Worm (Caenorhabditis elegans): Measurements from ENCODE around the gene cul-1.

- TF ChIP-seq nhr-237 (tag; optimal IDR thresholded peaks at IDR 0.05) (peak; percentile 88), pha-4 (tag; optimal IDR thresholded peaks at IDR 0.05) (peak; percentile 66), mab-5 (tag; optimal IDR thresholded peaks at IDR 0.05) (no peak)
These were observed 10.4 kb upstream of the cul-1 start, which contains the start of gene ecps-1 for ce11 chrIII:10460427-10461163.
